Worm (Caenorhabditis elegans): Measurements from ENCODE around the gene pmk-2.

pmk-2 gene

ce11 chrIV:8152145-8152544, 8.8 kb downstream of the pmk-2 start, which contains the start of gene faah-2:
faah-2 (plus strand) TSS chrIV:8152445.
- TF ChIP-seq unc-62 (GFP tag; optimal IDR thresholded peaks at IDR 0.05 in 1 of 2) (peak in 1 of 2 experiments; percentile 50), unc-62 (tag; optimal IDR thresholded peaks at IDR 0.05) (no peak), nhr-76 (tag; optimal IDR thresholded peaks at IDR 0.05) (no peak), F49E8.2 (tag; optimal IDR thresholded peaks at IDR 0.05; ENCODE audit: borderline replicate concordance) (no peak)

- TF ChIP-seq ceh-28 (tag; optimal IDR thresholded peaks at IDR 0.05) (no peak), daf-16 (GFP tag; optimal IDR thresholded peaks at IDR 0.05) (no peak), daf-16 (tag; optimal IDR thresholded peaks at IDR 0.05) (peak; percentile 49), T20F7.1 (GFP tag; optimal IDR thresholded peaks at IDR 0.05) (no peak), dmd-6 (GFP tag; IDR thresholded peaks at IDR 0.05) (0 out of 2 replicates have a peak, but pooled peaks have one; percentile 9), pqm-1 (tag; optimal IDR thresholded peaks at IDR 0.05) (peak; percentile 54), nhr-28 (tag; optimal IDR thresholded peaks at IDR 0.05) (peak; percentile 53), nhr-42 (GFP tag; IDR thresholded peaks at IDR 0.05) (no peak), dmd-9 (GFP tag; IDR thresholded peaks at IDR 0.05) (no peak), hlh-11 (tag; optimal IDR thresholded peaks at IDR 0.05) (peak; percentile 11), ctbp-1 (GFP tag; IDR thresholded peaks at IDR 0.05) (no peak), nhr-237 (tag; optimal IDR thresholded peaks at IDR 0.05) (no peak), dve-1 (tag; optimal IDR thresholded peaks at IDR 0.05; ENCODE audit: insufficient read depth) (peak; percentile 21), lin-13 (GFP tag; optimal IDR thresholded peaks at IDR 0.05) (no peak), mdt-29 (GFP tag; IDR thresholded peaks at IDR 0.05) (no peak), F10B5.3 (tag; optimal IDR thresholded peaks at IDR 0.05) (no peak)
These were observed 9.4 kb downstream of the pmk-2 start for ce11 chrIV:8152688-8153087.

- TF ChIP-seq unc-62 (GFP tag; optimal IDR thresholded peaks at IDR 0.05 in 1 of 2) (peak in 1 of 2 experiments; percentile 93), unc-62 (tag; optimal IDR thresholded peaks at IDR 0.05) (no peak), duxl-1 (tag; optimal IDR thresholded peaks at IDR 0.05; ENCODE audit: poor library complexity) (no peak), snpc-4 (tag; optimal IDR thresholded peaks at IDR 0.05) (no peak), saeg-2 (GFP tag; IDR thresholded peaks at IDR 0.05) (no peak)
These were observed 9.9 kb downstream of the pmk-2 start for ce11 chrIV:8153163-8153562.

- no peak for TF ChIP-seq rbr-2 (tag; optimal IDR thresholded peaks at IDR 0.05)
- TF ChIP-seq mes-2 (tag; optimal IDR thresholded peaks at IDR 0.05; ENCODE audit: poor library complexity, severe bottlenecking): peak; percentile 28
- TF ChIP-seq ceh-44 (GFP tag; IDR thresholded peaks at IDR 0.05): no peak
- no peak for TF ChIP-seq Y48G9A.11 (GFP tag; IDR thresholded peaks at IDR 0.05)
- peak; percentile 54 for TF ChIP-seq aha-1 (tag)
- TF ChIP-seq unc-62 (GFP tag; optimal IDR thresholded peaks at IDR 0.05 in 1 of 2): peak in 1 of 2 experiments; percentile 66
- TF ChIP-seq unc-62 (tag; optimal IDR thresholded peaks at IDR 0.05): no peak
- TF ChIP-seq pha-4 (GFP tag; IDR thresholded peaks at IDR 0.05): no peak
- no peak for TF ChIP-seq pha-4 (tag; optimal IDR thresholded peaks at IDR 0.05)
- TF ChIP-seq tag-97 (GFP tag; IDR thresholded peaks at IDR 0.05): no peak
These were observed 11.7 kb downstream of the pmk-2 start for ce11 chrIV:8154966-8155365.

ce11 chrIV:8157161-8157560, 13.9 kb downstream of the pmk-2 start, which contains the start of gene B0218.5:
B0218.5 (minus strand) TSS chrIV:8157261.
- no peak for TF ChIP-seq zag-1 (tag; optimal IDR thresholded peaks at IDR 0.05)
- TF ChIP-seq R02D3.7 (tag; optimal IDR thresholded peaks at IDR 0.05): no peak
- no peak for TF ChIP-seq ZK546.5 (tag; optimal IDR thresholded peaks at IDR 0.05)

All from whole organism, L4 larva.